Worm (Caenorhabditis elegans): Measurements from ENCODE around the gene C30G4.2.

C30G4.2 gene

ce11 chrX:16998981-16999380, 46.4 kb downstream of the C30G4.2 start:
- TF ChIP-seq W03F9.2 (tag; optimal IDR thresholded peaks at IDR 0.05) (no peak), him-1 (tag; optimal IDR thresholded peaks at IDR 0.05) (no peak), dao-5 (tag; optimal IDR thresholded peaks at IDR 0.05) (no peak)

ce11 chrX:16998003-16998402, 47.4 kb downstream of the C30G4.2 start:
- no peak for TF ChIP-seq him-1 (tag; optimal IDR thresholded peaks at IDR 0.05)
- no peak for TF ChIP-seq dao-5 (tag; optimal IDR thresholded peaks at IDR 0.05)
- TF ChIP-seq W03F9.2 (tag; optimal IDR thresholded peaks at IDR 0.05) = no peak

DNA sequence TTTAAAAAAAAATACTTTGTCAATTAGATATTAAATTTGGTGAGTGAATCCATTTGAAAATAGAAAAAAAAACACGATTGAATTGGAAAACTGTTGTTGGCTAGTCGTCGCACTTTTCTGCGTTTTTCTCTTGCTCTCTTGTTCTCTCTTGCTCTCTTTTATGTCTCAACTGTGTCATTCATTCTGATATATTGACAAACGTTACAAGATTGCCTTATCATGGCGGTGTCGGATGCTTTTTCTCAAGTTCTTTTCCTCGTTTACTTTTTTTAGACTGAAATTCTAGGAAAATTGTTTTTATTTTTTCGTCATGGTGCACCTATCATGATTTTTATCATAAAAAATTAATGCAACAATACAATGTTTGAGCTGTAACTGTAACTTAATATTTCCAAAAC, 49.5 kb downstream of the C30G4.2 start:
- TF ChIP-seq dao-5 (tag; optimal IDR thresholded peaks at IDR 0.05) = no peak
- TF ChIP-seq W03F9.2 (tag; optimal IDR thresholded peaks at IDR 0.05) = peak; percentile 12
- TF ChIP-seq him-1 (tag; optimal IDR thresholded peaks at IDR 0.05) = no peak

DNA sequence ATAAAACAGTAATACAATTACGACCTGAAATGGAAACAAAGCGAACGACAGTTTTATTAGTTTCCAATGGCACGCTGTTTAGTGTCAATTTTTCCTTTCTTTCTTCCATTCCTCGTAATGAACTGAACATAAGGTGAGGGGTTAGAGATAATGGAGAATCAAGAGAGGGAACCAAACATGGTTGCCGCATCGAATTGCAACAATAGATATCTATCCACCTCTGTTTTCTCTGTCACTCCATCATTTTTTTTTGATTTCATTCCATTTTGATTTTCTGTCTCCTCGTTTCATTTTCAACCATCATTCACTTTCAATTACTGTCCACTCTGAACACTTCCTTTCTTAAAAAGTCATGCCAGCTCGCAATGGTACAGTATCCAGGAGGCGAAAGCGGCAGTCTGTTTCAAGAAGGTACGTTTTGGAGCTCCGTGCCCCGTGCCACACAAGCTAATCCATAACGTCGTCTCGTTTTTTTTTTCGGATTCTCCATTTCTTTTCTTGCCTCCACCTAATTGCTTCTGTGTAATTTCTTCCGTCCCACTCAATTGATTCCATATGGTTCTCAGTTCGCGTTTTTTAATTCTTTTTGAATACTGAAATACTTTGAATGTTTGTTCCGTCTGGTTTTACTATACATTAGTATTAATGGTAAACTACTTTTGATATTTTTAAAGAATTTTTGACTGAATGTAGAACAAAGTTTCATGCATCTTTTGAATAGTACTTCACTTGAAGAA, 50.1 kb downstream of the C30G4.2 start:
- TF ChIP-seq him-1 (tag; optimal IDR thresholded peaks at IDR 0.05) (no peak), dao-5 (tag; optimal IDR thresholded peaks at IDR 0.05) (no peak), W03F9.2 (tag; optimal IDR thresholded peaks at IDR 0.05) (no peak)

DNA sequence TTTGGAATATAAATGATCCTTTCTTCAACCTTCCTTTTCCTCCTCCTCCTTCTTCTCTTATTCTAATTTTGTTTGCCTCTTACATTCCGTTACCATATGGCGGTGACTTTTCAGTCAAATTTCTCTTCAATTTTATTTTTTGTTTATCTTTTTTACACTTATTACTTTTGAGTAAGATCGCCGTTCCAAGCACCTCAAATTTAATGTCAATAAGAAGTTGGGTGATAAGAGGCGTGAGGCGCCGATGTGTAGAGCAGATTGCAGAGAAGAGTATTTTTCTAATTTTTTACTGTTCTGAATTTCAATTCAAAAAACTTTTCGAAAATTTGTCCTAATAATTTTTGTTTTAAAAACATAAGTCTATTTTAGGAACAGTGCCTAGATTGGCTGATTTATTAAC, 51.0 kb downstream of the C30G4.2 start:
- TF ChIP-seq him-1 (tag; optimal IDR thresholded peaks at IDR 0.05) = no peak

Measured in whole organism, L4/young adult.